Worm (Caenorhabditis elegans): Measurements from ENCODE around the gene lmtr-2.

- TF ChIP-seq sem-4 (tag; optimal IDR thresholded peaks at IDR 0.05) (no peak), fos-1 (tag; optimal IDR thresholded peaks at IDR 0.05) (no peak), alr-1 (tag; optimal IDR thresholded peaks at IDR 0.05) (no peak), unc-55 (GFP tag; optimal IDR thresholded peaks at IDR 0.05) (no peak), ztf-4 (tag; optimal IDR thresholded peaks at IDR 0.05) (no peak), ZK546.5 (tag; optimal IDR thresholded peaks at IDR 0.05) (no peak), unc-39 (tag; optimal IDR thresholded peaks at IDR 0.05) (no peak), elt-1 (tag; optimal IDR thresholded peaks at IDR 0.05) (no peak), nhr-25 (tag; optimal IDR thresholded peaks at IDR 0.05) (no peak)
Observed at ce11 chrV:8005000-8005399, 5.9 kb downstream of the lmtr-2 start, which contains the start of gene Y97E10AR.8.

All from whole organism, L2 larva.